Worm (Caenorhabditis elegans) whole organism, midembryonic: Measurements from ENCODE around the gene C27B7.2.

Source experiments
- T22C8.4 ChIP-seq: fragments of 200-800 bp; sonication (Bioruptor generic); IDR thresholded peaks from 2 replicates; pipeline ENCODE4 v1.3.6; 2022; ENCODE audit warnings: missing genetic modification characterization, missing compliant biosample characterization
- cog-1 ChIP-seq: sonication (generic microtip); optimal IDR thresholded peaks from 2 replicates; lab custom pipeline; 2016; ENCODE audit warnings: missing genetic modification characterization, missing compliant biosample characterization
- flt-1 ChIP-seq: fragments of 200-800 bp; sonication (Bioruptor generic); IDR thresholded peaks from 2 replicates; pipeline ENCODE4 v1.3.6; 2022; ENCODE audit warnings: missing genetic modification characterization, missing compliant biosample characterization
- klf-2 ChIP-seq: fragments of 200-800 bp; sonication (Bioruptor generic); conservative IDR thresholded peaks from 2 replicates; pipeline ENCODE4 v1.3.6; 2022; ENCODE audit warnings: missing genetic modification reagents, missing genetic modification characterization, missing compliant biosample characterization
- med-1 ChIP-seq: sonication (generic microtip); optimal IDR thresholded peaks from 2 replicates; lab custom pipeline; 2017; ENCODE audit warnings: missing genetic modification characterization, mild to moderate bottlenecking, missing compliant biosample characterization, antibody characterized with exemption, missing genetic modification reagents; ENCODE audit not compliant: insufficient read depth
- ref-1 ChIP-seq: fragments of 200-800 bp; sonication (Bioruptor generic); conservative IDR thresholded peaks from 2 replicates; pipeline ENCODE4 v1.3.6; 2022; ENCODE audit warnings: missing genetic modification reagents, missing genetic modification characterization, missing compliant biosample characterization
- tab-1 ChIP-seq: fragments of 200-800 bp; sonication (Bioruptor generic); IDR thresholded peaks from 2 replicates; pipeline ENCODE4 v1.3.6; 2022; ENCODE audit warnings: missing genetic modification characterization, missing compliant biosample characterization
- ztf-23 ChIP-seq: fragments of 200-800 bp; sonication (Bioruptor generic); IDR thresholded peaks from 2 replicates; pipeline ENCODE4 v1.3.6; 2022; ENCODE audit warnings: missing genetic modification reagents, missing genetic modification characterization, missing compliant biosample characterization
- ztf-29 ChIP-seq: fragments of 200-800 bp; sonication (Bioruptor generic); IDR thresholded peaks from 2 replicates; pipeline ENCODE4 v1.3.6; 2022; ENCODE audit warnings: missing genetic modification reagents, missing genetic modification characterization, missing compliant biosample characterization

C27B7.2 gene

DNA sequence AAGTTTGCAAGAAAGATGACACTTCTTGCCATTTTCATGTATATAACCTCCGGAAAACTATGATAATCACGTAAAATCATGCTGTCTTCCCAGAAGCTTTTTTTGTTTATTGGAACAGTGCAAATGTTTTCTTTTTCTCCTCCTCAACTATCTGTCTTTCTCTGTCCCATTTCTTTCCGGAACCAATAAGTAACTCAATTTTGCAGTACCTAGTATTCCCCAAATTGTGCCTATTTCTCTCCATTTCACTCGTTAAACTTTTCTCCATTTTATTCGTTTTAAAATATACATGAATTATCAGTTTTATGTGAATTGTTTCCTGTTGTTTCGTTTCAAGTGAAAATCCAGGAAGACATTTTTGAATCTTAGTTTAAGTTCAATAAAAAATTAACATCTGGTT lies 50.8 kb downstream of the C27B7.2 start:
- TF ChIP-seq tab-1 (GFP tag; lab: Robert Waterston, UW) (no peak), med-1 (GFP tag; lab: Kevin White, UChicago) (no peak), ref-1 (GFP tag; lab: Robert Waterston, UW) (no peak), flt-1 (GFP tag; lab: Robert Waterston, UW) (no peak), klf-2 (GFP tag; lab: Robert Waterston, UW) (no peak), cog-1 (no peak), ztf-23 (GFP tag; lab: Robert Waterston, UW) (no peak), T22C8.4 (GFP tag; lab: Robert Waterston, UW) (no peak), ztf-29 (GFP tag; lab: Robert Waterston, UW) (no peak)
